Worm (Caenorhabditis elegans) whole organism, mixed stage, embryonic: ENCODE results near the gene glc-3.

Experiments used
- ceh-83 ChIP-seq: fragments of 200-800 bp; sonication (Bioruptor generic); optimal IDR thresholded peaks from 2 replicates; lab custom pipeline; 2018; ENCODE audit warnings: mild to moderate bottlenecking, missing genetic modification characterization, missing compliant biosample characterization
- cnd-1 ChIP-seq: fragments of 200-800 bp; sonication (Bioruptor generic); optimal IDR thresholded peaks from 2 replicates; lab custom pipeline; 2018; ENCODE audit warnings: mild to moderate bottlenecking, missing genetic modification characterization, missing compliant biosample characterization
- elt-1 ChIP-seq: sonication (generic microtip); optimal IDR thresholded peaks from 2 replicates; lab custom pipeline; 2017; ENCODE audit warnings: missing genetic modification characterization, mild to moderate bottlenecking, missing compliant biosample characterization, antibody characterized with exemption, moderate library complexity, borderline replicate concordance; ENCODE audit not compliant: insufficient read depth
- elt-3 ChIP-seq: fragments of 150-350 bp; optimal IDR thresholded peaks from 2 replicates; lab custom pipeline; 2014; ENCODE audit warnings: missing biosample characterization, missing genetic modification characterization
- hlh-1 ChIP-seq: fragments of 150-350 bp; optimal IDR thresholded peaks from 2 replicates; lab custom pipeline; 2014; ENCODE audit warnings: missing biosample characterization, missing genetic modification reagents, missing genetic modification characterization
- lin-13 ChIP-seq: fragments of 150-350 bp; optimal IDR thresholded peaks from 2 replicates; lab custom pipeline; 2014; ENCODE audit warnings: missing biosample characterization, missing genetic modification characterization
- lsy-2 ChIP-seq: fragments of 150-350 bp; optimal IDR thresholded peaks from 2 replicates; lab custom pipeline; 2014; ENCODE audit warnings: missing biosample characterization, missing genetic modification characterization
- mep-1 ChIP-seq: fragments of 150-350 bp; optimal IDR thresholded peaks from 2 replicates; lab custom pipeline; 2017; ENCODE audit warnings: missing biosample characterization, missing genetic modification reagents, missing genetic modification characterization, inconsistent platforms
- nhr-12 ChIP-seq: fragments of 150-350 bp; optimal IDR thresholded peaks from 2 replicates; lab custom pipeline; 2014; ENCODE audit warnings: missing biosample characterization, missing genetic modification characterization
- nhr-28 ChIP-seq: fragments of 150-350 bp; optimal IDR thresholded peaks from 2 replicates; lab custom pipeline; 2014; ENCODE audit warnings: missing biosample characterization, missing genetic modification characterization
- nhr-76 ChIP-seq: sonication (generic microtip); optimal IDR thresholded peaks from 2 replicates; lab custom pipeline; 2017; ENCODE audit warnings: missing biosample characterization, missing genetic modification characterization
- unc-39 ChIP-seq: fragments of 150-350 bp; optimal IDR thresholded peaks from 2 replicates; lab custom pipeline; 2014; ENCODE audit warnings: missing biosample characterization, missing genetic modification characterization
- ztf-11 ChIP-seq: fragments of 150-350 bp; optimal IDR thresholded peaks from 2 replicates; lab custom pipeline; 2014; ENCODE audit warnings: missing biosample characterization, missing genetic modification characterization

DNA sequence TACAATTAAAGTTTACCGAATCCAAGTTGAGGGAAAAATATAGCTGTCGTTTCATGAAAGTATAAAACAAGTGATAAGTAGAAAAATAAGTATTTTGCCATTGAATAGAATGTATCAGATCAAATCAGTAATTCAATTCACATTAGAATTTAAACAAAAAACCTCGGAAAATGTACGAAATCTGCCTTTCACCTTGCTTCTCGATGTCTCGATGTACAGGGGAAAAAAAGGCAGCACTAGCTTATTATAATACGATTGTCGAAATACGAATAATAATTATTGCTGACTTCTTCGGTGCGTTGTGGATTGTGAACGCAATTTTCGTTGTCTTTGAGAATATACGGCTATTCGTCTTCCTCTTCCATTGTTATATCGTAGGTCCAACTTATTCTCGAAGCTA lies 35.3 kb upstream of the glc-3 start, which contains the start of gene grl-18:
- TF ChIP-seq ceh-83 (GFP tag; lab: Kevin White, UChicago) (no peak), lsy-2 (tag; lab: Kevin White, UChicago) (no peak), nhr-12 (no peak), cnd-1 (no peak), unc-39 (tag; lab: Kevin White, UChicago) (no peak), nhr-76 (no peak), lin-13 (tag; lab: Kevin White, UChicago) (no peak), elt-1 (no peak), ztf-11 (tag; lab: Kevin White, UChicago) (no peak), hlh-1 (no peak), elt-3 (tag; lab: Kevin White, UChicago) (no peak), nhr-28 (no peak), mep-1 (tag; lab: Kevin White, UChicago) (no peak)
